Fruit fly (Drosophila melanogaster) whole organism: ENCODE data around the gene CG15203.

ENCODE experiments used
- CG8478 ChIP-seq: fragments of >200 bp; optimal IDR thresholded peaks from 2 replicates; lab custom pipeline; 2018; ENCODE audit warnings: inconsistent platforms
- EcR ChIP-seq, 2 experiments: fragments of >200 bp; optimal IDR thresholded peaks; 2 replicates each; lab custom pipeline; 2017; ENCODE audit warnings: missing biosample characterization in 2 of 2, missing genetic modification characterization in 2 of 2, missing genetic modification reagents in 2 of 2
- pan ChIP-seq: fragments of >200 bp; optimal IDR thresholded peaks from 2 replicates; lab custom pipeline; 2017
- psq ChIP-seq: fragments of >200 bp; optimal IDR thresholded peaks from 2 replicates; lab custom pipeline; 2017
- usp ChIP-seq: fragments of >200 bp; optimal IDR thresholded peaks from 2 replicates; lab custom pipeline; 2017; ENCODE audit warnings: missing biosample characterization, missing genetic modification characterization, mixed read lengths

- TF ChIP-seq pan (lab: Kevin White, UChicago) = no peak
- TF ChIP-seq psq (lab: Kevin White, UChicago) = no peak
- TF ChIP-seq usp = no peak
- TF ChIP-seq CG8478 (lab: Kevin White, UChicago) = no peak
- TF ChIP-seq EcR (GFP tag; optimal IDR thresholded peaks at IDR 0.05; lab: Kevin White, UChicago) = no peak
Measured at dm6 chrX:11081834-11082233, 15.5 kb downstream of the CG15203 start.
